Worm (Caenorhabditis elegans) whole organism, early embryonic: ENCODE measurements around the gene fut-2.
"Not testable (repeated sequence)": the region's sequence is repeated elsewhere in the genome, so short reads cannot be mapped to it uniquely, and the experiment has no call there.

Source experiments
- aly-1 ChIP-seq: sonication (generic microtip); optimal IDR thresholded peaks from 2 replicates; lab custom pipeline; 2016; ENCODE audit warnings: missing genetic modification characterization, missing compliant biosample characterization
- ama-1 ChIP-seq: fragments of 150-350 bp; optimal IDR thresholded peaks from 2 replicates; lab custom pipeline; 2014
- ceh-36 ChIP-seq: sonication (generic microtip); optimal IDR thresholded peaks from 2 replicates; lab custom pipeline; 2016; ENCODE audit warnings: missing genetic modification characterization, inconsistent platforms, missing compliant biosample characterization
- hmbx-1 ChIP-seq: sonication (generic microtip); optimal IDR thresholded peaks from 2 replicates; lab custom pipeline; 2016; ENCODE audit warnings: mild to moderate bottlenecking, missing genetic modification characterization, missing compliant biosample characterization
- hnd-1 ChIP-seq: sonication (generic microtip); optimal IDR thresholded peaks from 2 replicates; lab custom pipeline; 2016; ENCODE audit warnings: missing genetic modification characterization, missing compliant biosample characterization
- pes-1 ChIP-seq: fragments of 200-800 bp; sonication (Bioruptor generic); IDR thresholded peaks from 2 replicates; pipeline ENCODE4 v1.3.6; 2022; ENCODE audit warnings: missing genetic modification reagents, missing genetic modification characterization, missing compliant biosample characterization
- tbx-11 ChIP-seq: fragments of 200-800 bp; sonication (Bioruptor generic); IDR thresholded peaks from 2 replicates; pipeline ENCODE4 v1.3.6; 2022; ENCODE audit warnings: missing genetic modification characterization, missing compliant biosample characterization

DNA sequence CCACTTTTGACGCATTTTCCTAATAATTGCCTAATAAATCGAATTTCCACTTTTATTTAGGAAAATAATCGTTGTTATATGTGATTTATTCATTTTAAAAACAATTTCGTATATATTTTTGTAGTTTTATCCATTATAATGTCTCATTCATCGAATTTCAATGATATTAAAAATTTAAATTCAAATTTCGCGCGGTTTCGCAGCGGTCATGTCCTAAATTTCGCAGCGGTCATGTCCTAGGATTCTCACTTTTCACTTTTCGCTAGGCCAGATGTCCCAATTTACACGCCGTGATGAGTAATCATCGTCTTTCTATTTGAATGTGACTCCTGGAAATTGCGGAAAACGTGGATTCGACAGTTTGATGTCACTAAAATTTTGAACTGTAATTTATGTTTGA is 6.1 kb upstream of the fut-2 start, which contains the start of gene ZK1055.4:
- TF ChIP-seq ama-1 (lab: Kevin White, UChicago); hnd-1 (tag; lab: Kevin White, UChicago); ceh-36 (tag; lab: Kevin White, UChicago); tbx-11 (GFP tag; lab: Robert Waterston, UW); pes-1 (GFP tag; lab: Robert Waterston, UW); aly-1 (tag; lab: Kevin White, UChicago); hmbx-1 (tag; lab: Kevin White, UChicago): not testable (repeated sequence)
